Fruit fly (Drosophila melanogaster) whole organism, embryonic: Measurements from ENCODE around the gene drn.

Experiments
- Asciz ChIP-seq: fragments of 200-800 bp; sonication (Bioruptor generic); optimal IDR thresholded peaks from 2 replicates; lab custom pipeline; 2017; ENCODE audit warnings: missing biosample characterization, mild to moderate bottlenecking, missing genetic modification characterization, missing genetic modification reagents
- Atf-2 ChIP-seq: fragments of 200-800 bp; sonication (Bioruptor generic); optimal IDR thresholded peaks from 2 replicates; lab custom pipeline; 2016; ENCODE audit warnings: missing biosample characterization, missing genetic modification characterization
- Bteb2 ChIP-seq: fragments of 200-800 bp; sonication (Bioruptor generic); optimal IDR thresholded peaks from 2 replicates; lab custom pipeline; 2016; ENCODE audit warnings: missing biosample characterization, missing genetic modification characterization
- CG12219 ChIP-seq: fragments of 200-800 bp; sonication (Bioruptor generic); optimal IDR thresholded peaks from 3 replicates; lab custom pipeline; 2018; ENCODE audit warnings: missing biosample characterization, mild to moderate bottlenecking, missing genetic modification characterization
- CG12659 ChIP-seq: fragments of 200-800 bp; sonication (Bioruptor generic); optimal IDR thresholded peaks from 3 replicates; lab custom pipeline; 2017; ENCODE audit warnings: mild to moderate bottlenecking, missing biosample characterization, missing genetic modification reagents, missing genetic modification characterization
- CG17829 ChIP-seq: fragments of 200-800 bp; optimal IDR thresholded peaks from 2 replicates; lab custom pipeline; 2019; ENCODE audit warnings: missing biosample characterization, mild to moderate bottlenecking, missing genetic modification characterization, moderate library complexity
- CG3065 ChIP-seq: fragments of 200-800 bp; sonication (Bioruptor generic); optimal IDR thresholded peaks from 2 replicates; lab custom pipeline; 2016; ENCODE audit warnings: missing biosample characterization, missing genetic modification characterization
- CG33213 ChIP-seq: fragments of 200-800 bp; sonication (Bioruptor generic); optimal IDR thresholded peaks from 3 replicates; lab custom pipeline; 2016; ENCODE audit warnings: missing biosample characterization, missing genetic modification characterization
- CG34422 ChIP-seq: fragments of 200-800 bp; sonication (Bioruptor generic); IDR thresholded peaks from 3 replicates; pipeline ENCODE4 v1.3.6; 2022; ENCODE audit warnings: missing biosample characterization, missing genetic modification characterization
- CG3847 ChIP-seq: fragments of 200-800 bp; sonication (Bioruptor generic); IDR thresholded peaks from 2 replicates; pipeline ENCODE4 v1.3.6; 2022; ENCODE audit warnings: missing biosample characterization, missing genetic modification characterization
- CG5953 ChIP-seq: fragments of 200-800 bp; sonication (Bioruptor generic); IDR thresholded peaks from 2 replicates; pipeline ENCODE4 v1.3.6; 2022; ENCODE audit warnings: missing biosample characterization, missing genetic modification characterization
- CG6272 ChIP-seq: fragments of 200-800 bp; sonication (Bioruptor generic); IDR thresholded peaks from 2 replicates; pipeline ENCODE4 v1.3.6; 2022; ENCODE audit warnings: missing biosample characterization, missing genetic modification characterization
- CG8290 ChIP-seq, 3 experiments: fragments of 200-800 bp; sonication (Bioruptor generic); optimal IDR thresholded peaks; 2 replicates each; lab custom pipeline; 2016 to 2019; ENCODE audit warnings: missing biosample characterization in 3 of 3, missing genetic modification characterization in 3 of 3, mild to moderate bottlenecking in 2 of 3, moderate library complexity in 1 of 3
- CG8765 ChIP-seq: fragments of 200-800 bp; sonication (Bioruptor generic); IDR thresholded peaks from 2 replicates; pipeline ENCODE4 v1.3.6; 2022; ENCODE audit warnings: missing biosample characterization, missing genetic modification characterization
- CG9609 ChIP-seq: fragments of 200-800 bp; sonication (Bioruptor generic); optimal IDR thresholded peaks from 3 replicates; lab custom pipeline; 2016; ENCODE audit warnings: missing biosample characterization, missing genetic modification characterization
- CoRest ChIP-seq: fragments of 200-800 bp; sonication (Bioruptor generic); optimal IDR thresholded peaks from 3 replicates; lab custom pipeline; 2018; ENCODE audit warnings: missing biosample characterization, mild to moderate bottlenecking, missing genetic modification characterization, moderate library complexity
- Dbx ChIP-seq: fragments of 200-800 bp; sonication (Bioruptor generic); IDR thresholded peaks from 3 replicates; pipeline ENCODE4 v1.3.6; 2022; ENCODE audit warnings: missing biosample characterization, missing genetic modification characterization
- Dp ChIP-seq: fragments of 200-800 bp; sonication (Bioruptor generic); optimal IDR thresholded peaks from 2 replicates; lab custom pipeline; 2018; ENCODE audit warnings: missing biosample characterization, mild to moderate bottlenecking, missing genetic modification characterization, moderate library complexity
- Dref ChIP-seq: fragments of 200-800 bp; sonication (Bioruptor generic); IDR thresholded peaks from 2 replicates; pipeline ENCODE4 v1.3.6; 2022; ENCODE audit warnings: missing biosample characterization, missing genetic modification characterization
- Ets97D ChIP-seq: fragments of 200-800 bp; sonication (Bioruptor generic); optimal IDR thresholded peaks from 3 replicates; lab custom pipeline; 2016; ENCODE audit warnings: missing biosample characterization, missing genetic modification characterization
- GATAe ChIP-seq: fragments of 200-800 bp; sonication (Bioruptor generic); conservative IDR thresholded peaks from 2 replicates; pipeline ENCODE4 v1.3.6; 2022; ENCODE audit warnings: missing biosample characterization, missing genetic modification characterization
- Gug ChIP-seq: fragments of 200-800 bp; sonication (Bioruptor generic); IDR thresholded peaks from 4 replicates; pipeline ENCODE4 v1.3.6; 2022; ENCODE audit warnings: missing biosample characterization, missing genetic modification characterization
- HmgD ChIP-seq: fragments of 200-800 bp; sonication (Bioruptor generic); optimal IDR thresholded peaks from 3 replicates; lab custom pipeline; 2016; ENCODE audit warnings: missing biosample characterization, missing genetic modification characterization
- Lpt ChIP-seq: fragments of >200 bp; optimal IDR thresholded peaks from 2 replicates; lab custom pipeline; 2018; ENCODE audit warnings: missing biosample characterization, missing genetic modification characterization
- MBD-R2 ChIP-seq: fragments of 200-800 bp; sonication (Bioruptor generic); IDR thresholded peaks from 2 replicates; pipeline ENCODE4 v1.3.6; 2022; ENCODE audit warnings: missing biosample characterization, missing genetic modification characterization
- NK7.1 ChIP-seq: fragments of 200-800 bp; sonication (Bioruptor generic); optimal IDR thresholded peaks from 3 replicates; lab custom pipeline; 2016; ENCODE audit warnings: missing biosample characterization, missing genetic modification characterization
- Rfx ChIP-seq: fragments of 200-800 bp; sonication (Bioruptor generic); IDR thresholded peaks from 2 replicates; pipeline ENCODE4 v1.3.6; 2022; ENCODE audit warnings: missing biosample characterization, missing genetic modification characterization
- Spps ChIP-seq: fragments of 200-800 bp; sonication (Bioruptor generic); optimal IDR thresholded peaks from 2 replicates; lab custom pipeline; 2018; ENCODE audit warnings: missing biosample characterization, mild to moderate bottlenecking, missing genetic modification characterization
- Stat92E ChIP-seq, 3 experiments: fragments of >200 bp in 2 of 3; fragments of 200-800 bp in 1 of 3; sonication (Bioruptor generic) in 1 of 3; optimal IDR thresholded peaks; 2 replicates each; lab custom pipeline; 2017 to 2019; ENCODE audit warnings: missing biosample characterization in 3 of 3, missing genetic modification characterization in 3 of 3, mild to moderate bottlenecking in 1 of 3, moderate library complexity in 1 of 3
- abd-A ChIP-seq: fragments of 200-800 bp; sonication (Bioruptor generic); optimal IDR thresholded peaks from 3 replicates; lab custom pipeline; 2019; ENCODE audit warnings: missing biosample characterization, mild to moderate bottlenecking, missing genetic modification characterization, moderate library complexity
- bbx ChIP-seq: fragments of 200-800 bp; sonication (Bioruptor generic); IDR thresholded peaks from 2 replicates; pipeline ENCODE4 v1.3.6; 2022; ENCODE audit warnings: missing biosample characterization, missing genetic modification characterization; ENCODE audit not compliant: partially characterized antibody
- btn ChIP-seq: fragments of 200-800 bp; sonication (Bioruptor generic); optimal IDR thresholded peaks from 2 replicates; lab custom pipeline; 2016; ENCODE audit warnings: missing biosample characterization, missing genetic modification characterization
- caup ChIP-seq: fragments of 200-800 bp; sonication (Bioruptor generic); optimal IDR thresholded peaks from 3 replicates; lab custom pipeline; 2017; ENCODE audit warnings: missing biosample characterization, mild to moderate bottlenecking, missing genetic modification characterization, moderate library complexity; ENCODE audit not compliant: severe bottlenecking
- chinmo ChIP-seq: fragments of 200-800 bp; sonication (Bioruptor generic); IDR thresholded peaks from 4 replicates; pipeline ENCODE4 v1.3.6; 2022; ENCODE audit warnings: missing biosample characterization, missing genetic modification characterization; ENCODE audit not compliant: partially characterized antibody
- dimm ChIP-seq: fragments of 200-800 bp; sonication (Bioruptor generic); IDR thresholded peaks from 2 replicates; pipeline ENCODE4 v1.3.6; 2022; ENCODE audit warnings: missing biosample characterization, missing genetic modification characterization
- fd96Cb ChIP-seq: fragments of 200-800 bp; sonication (Bioruptor generic); optimal IDR thresholded peaks from 2 replicates; lab custom pipeline; 2018; ENCODE audit warnings: missing biosample characterization, mild to moderate bottlenecking, missing genetic modification characterization, moderate library complexity
- gce ChIP-seq: fragments of 200-800 bp; sonication (Bioruptor generic); IDR thresholded peaks from 3 replicates; pipeline ENCODE4 v1.3.6; 2022; ENCODE audit warnings: missing biosample characterization, missing genetic modification characterization
- her ChIP-seq: fragments of 200-800 bp; sonication (Bioruptor generic); optimal IDR thresholded peaks from 2 replicates; lab custom pipeline; 2016; ENCODE audit warnings: missing biosample characterization, missing genetic modification characterization
- hth ChIP-seq: fragments of >200 bp; optimal IDR thresholded peaks from 2 replicates; lab custom pipeline; 2017; ENCODE audit warnings: inconsistent platforms
- ken ChIP-seq: fragments of 200-800 bp; sonication (Bioruptor generic); IDR thresholded peaks from 3 replicates; pipeline ENCODE4 v1.3.6; 2022; ENCODE audit warnings: missing biosample characterization, missing genetic modification characterization
- knrl ChIP-seq: fragments of 200-800 bp; sonication (Bioruptor generic); IDR thresholded peaks from 3 replicates; pipeline ENCODE4 v1.3.6; 2022; ENCODE audit warnings: missing biosample characterization, missing genetic modification characterization; ENCODE audit not compliant: partially characterized antibody
- lilli ChIP-seq: fragments of 200-800 bp; sonication (Bioruptor generic); optimal IDR thresholded peaks from 3 replicates; lab custom pipeline; 2016; ENCODE audit warnings: missing biosample characterization, missing genetic modification characterization
- lov ChIP-seq, 2 experiments: fragments of 200-800 bp in 1 of 2; fragments of >200 bp in 1 of 2; sonication (Bioruptor generic) in 1 of 2; IDR thresholded peaks in 1 of 2; optimal IDR thresholded peaks in 1 of 2; 2 replicates in 1 of 2; 3 replicates in 1 of 2; pipeline versions ENCODE4 v1.3.6 to Lab custom; 2017 to 2022; ENCODE audit warnings: missing biosample characterization in 1 of 2, missing genetic modification characterization in 1 of 2
- nerfin-1 ChIP-seq: fragments of 200-800 bp; sonication (Bioruptor generic); optimal IDR thresholded peaks from 3 replicates; lab custom pipeline; 2019; ENCODE audit warnings: missing biosample characterization, mild to moderate bottlenecking, missing genetic modification characterization, moderate library complexity
- phol ChIP-seq: fragments of 200-800 bp; sonication (Bioruptor generic); optimal IDR thresholded peaks from 3 replicates; lab custom pipeline; 2018; ENCODE audit warnings: missing biosample characterization, mild to moderate bottlenecking, missing genetic modification characterization, moderate library complexity
- rib ChIP-seq: fragments of 200-800 bp; sonication (Bioruptor generic); IDR thresholded peaks from 2 replicates; pipeline ENCODE4 v1.3.6; 2022; ENCODE audit warnings: missing biosample characterization, missing genetic modification characterization
- row ChIP-seq: fragments of 200-800 bp; sonication (Bioruptor generic); IDR thresholded peaks from 3 replicates; pipeline ENCODE4 v1.3.6; 2022; ENCODE audit warnings: missing biosample characterization, missing genetic modification characterization
- sens ChIP-seq: fragments of 200-800 bp; sonication (Bioruptor generic); peaks from one replicate; lab custom pipeline; 2016; ENCODE audit warnings: missing biosample characterization, missing genetic modification characterization
- toy ChIP-seq: fragments of 200-800 bp; sonication (Bioruptor generic); IDR thresholded peaks from 2 replicates; pipeline ENCODE4 v1.3.6; 2022; ENCODE audit warnings: missing biosample characterization, missing genetic modification characterization
- vnd ChIP-seq: fragments of 200-800 bp; sonication (Bioruptor generic); IDR thresholded peaks from 3 replicates; pipeline ENCODE4 v1.3.6; 2022; ENCODE audit warnings: missing biosample characterization, missing genetic modification characterization; ENCODE audit not compliant: partially characterized antibody
- yki ChIP-seq: fragments of >200 bp; optimal IDR thresholded peaks from 3 replicates; lab custom pipeline; 2018

Gene drn

dm6 chr3R:9328812-9329211 lies 11.2 kb upstream of the drn start (continued):
- TF ChIP-seq CG6272 (GFP tag; lab: Robert Waterston, UW) (peak; percentile 31; the same call in 1 of the 2 replicates), knrl (peak; percentile 72; the same call in 2 of the 3 replicates), her (GFP tag; lab: Kevin White, UChicago) (no peak), nerfin-1 (tag; lab: Kevin White, UChicago) (no peak), GATAe (GFP tag; lab: Robert Waterston, UW) (peak; percentile 38), Ets97D (GFP tag; lab: Kevin White, UChicago) (peak; percentile 54), lilli (GFP tag; lab: Kevin White, UChicago) (peak; percentile 9), dimm (GFP tag; lab: Robert Waterston, UW) (no peak), Dp (GFP tag; lab: Kevin White, UChicago) (peak; percentile 87), bbx (GFP tag; lab: Robert Waterston, UW) (peak; percentile 43), hth (lab: Kevin White, UChicago) (no peak), Dbx (GFP tag; lab: Robert Waterston, UW) (no peak), Bteb2 (GFP tag; lab: Kevin White, UChicago) (no peak), CG33213 (peak; percentile 16), Gug (GFP tag; lab: Robert Waterston, UW) (no peak), abd-A (tag; lab: Kevin White, UChicago) (peak; percentile 40), toy (GFP tag; lab: Robert Waterston, UW) (no peak), CG8290 (GFP tag; optimal IDR thresholded peaks at IDR 0.05; lab: Kevin White, UChicago) (peak; percentile 48), CG8290 (tag; optimal IDR thresholded peaks at IDR 0.05; lab: Kevin White, UChicago) (peak in 1 of 2 experiments; percentile 67), CG5953 (GFP tag; lab: Robert Waterston, UW) (no peak), CoRest (tag; lab: Kevin White, UChicago) (peak; percentile 34), Stat92E (GFP tag; optimal IDR thresholded peaks at IDR 0.05; lab: Kevin White, UChicago) (no peak), CG17829 (peak; percentile 11), phol (peak; percentile 23), rib (no peak), Rfx (GFP tag; lab: Robert Waterston, UW) (no peak), HmgD (peak; percentile 80), ken (GFP tag; lab: Robert Waterston, UW) (no peak), sens (GFP tag; lab: Kevin White, UChicago) (peak; percentile 21), NK7.1 (GFP tag; lab: Kevin White, UChicago) (no peak), MBD-R2 (GFP tag; lab: Robert Waterston, UW) (peak; percentile 31; the same call in 1 of the 2 replicates), CG34422 (GFP tag; lab: Robert Waterston, UW) (no peak), row (GFP tag; lab: Robert Waterston, UW) (no peak), fd96Cb (tag; lab: Kevin White, UChicago) (no peak), Atf-2 (GFP tag; lab: Kevin White, UChicago) (no peak), CG12659 (GFP tag; lab: Kevin White, UChicago) (peak; percentile 1), chinmo (GFP tag; lab: Robert Waterston, UW) (0 out of 4 replicates have a peak, but pooled peaks have one; percentile 49), CG8765 (GFP tag; lab: Robert Waterston, UW) (no peak), Asciz (GFP tag; lab: Kevin White, UChicago) (no peak), yki (lab: Kevin White, UChicago) (peak; percentile 17), CG3847 (GFP tag; lab: Robert Waterston, UW) (no peak), btn (no peak), caup (GFP tag; lab: Kevin White, UChicago) (no peak), Lpt (GFP tag; lab: Kevin White, UChicago) (no peak), CG9609 (GFP tag; lab: Kevin White, UChicago) (no peak), vnd (GFP tag; lab: Robert Waterston, UW) (no peak), gce (no peak), Dref (GFP tag; lab: Robert Waterston, UW) (peak; percentile 36; the same call in 1 of the 2 replicates), Spps (tag; lab: Kevin White, UChicago) (no peak), CG3065 (GFP tag; lab: Kevin White, UChicago) (no peak), lov (optimal IDR thresholded peaks at IDR 0.05; lab: Kevin White, UChicago) (no peak), lov (GFP tag; IDR thresholded peaks at IDR 0.05; lab: Robert Waterston, UW) (no peak), CG12219 (GFP tag; lab: Kevin White, UChicago) (no peak)
